Worm (Caenorhabditis elegans) whole organism, young adult: ENCODE measurements around the gene C16C8.27.

Experiments used
- B0336.3 ChIP-seq: fragments of 200-800 bp; sonication (Bioruptor generic); IDR thresholded peaks from 2 replicates; pipeline ENCODE4 v1.3.6; 2022; ENCODE audit warnings: missing genetic modification characterization, missing compliant biosample characterization
- C06A6.2 ChIP-seq: fragments of 200-800 bp; sonication (Bioruptor generic); conservative IDR thresholded peaks from 2 replicates; pipeline ENCODE4 v1.3.6; 2022; ENCODE audit warnings: missing genetic modification characterization, missing compliant biosample characterization
- F37B4.10 ChIP-seq: fragments of 200-800 bp; sonication (Bioruptor generic); IDR thresholded peaks from 2 replicates; pipeline ENCODE4 v1.3.6; 2022; ENCODE audit warnings: missing genetic modification characterization, missing compliant biosample characterization
- F49E8.2 ChIP-seq: sonication (generic microtip); optimal IDR thresholded peaks from 3 replicates; lab custom pipeline; 2017; ENCODE audit warnings: missing genetic modification characterization, mild to moderate bottlenecking, missing compliant biosample characterization, antibody characterized with exemption, moderate library complexity; ENCODE audit not compliant: insufficient read depth
- F52B5.7 ChIP-seq: sonication (generic microtip); optimal IDR thresholded peaks from 2 replicates; lab custom pipeline; 2016; ENCODE audit warnings: mild to moderate bottlenecking, missing genetic modification characterization, missing compliant biosample characterization
- F57A8.1 ChIP-seq: fragments of 200-800 bp; sonication (Bioruptor generic); optimal IDR thresholded peaks from 2 replicates; lab custom pipeline; 2018; ENCODE audit warnings: mild to moderate bottlenecking, missing genetic modification characterization, moderate library complexity, missing compliant biosample characterization
- K12H6.12 ChIP-seq: fragments of 200-800 bp; sonication (Bioruptor generic); optimal IDR thresholded peaks from 2 replicates; lab custom pipeline; 2018; ENCODE audit warnings: mild to moderate bottlenecking, missing genetic modification characterization, missing compliant biosample characterization
- Y95B8A.8 ChIP-seq: fragments of 200-800 bp; sonication (Bioruptor generic); IDR thresholded peaks from 2 replicates; pipeline ENCODE4 v1.3.6; 2022; ENCODE audit warnings: missing genetic modification reagents, missing genetic modification characterization, missing compliant biosample characterization
- akir-1 ChIP-seq: fragments of 200-800 bp; sonication (Bioruptor generic); optimal IDR thresholded peaks from 2 replicates; lab custom pipeline; 2018; ENCODE audit warnings: mild to moderate bottlenecking, missing genetic modification characterization, moderate library complexity, missing compliant biosample characterization
- ama-1 ChIP-seq, 3 experiments: fragments of 150-350 bp in 1 of 3; sonication (generic microtip) in 2 of 3; optimal IDR thresholded peaks; 2 replicates each; lab custom pipeline; 2014 to 2018; ENCODE audit warnings: missing biosample characterization in 2 of 3, missing genetic modification characterization in 2 of 3, missing genetic modification reagents in 2 of 3
- ceh-58 ChIP-seq: fragments of 200-800 bp; sonication (Bioruptor generic); IDR thresholded peaks from 2 replicates; pipeline ENCODE4 v1.3.6; 2022; ENCODE audit warnings: missing genetic modification characterization, missing compliant biosample characterization
- ceh-79 ChIP-seq: sonication (generic microtip); optimal IDR thresholded peaks from 2 replicates; lab custom pipeline; 2017; ENCODE audit warnings: mild to moderate bottlenecking, missing genetic modification characterization, missing compliant biosample characterization
- egl-44 ChIP-seq: fragments of 200-800 bp; sonication (Bioruptor generic); IDR thresholded peaks from 2 replicates; pipeline ENCODE4 v1.3.6; 2022; ENCODE audit warnings: missing genetic modification reagents, missing genetic modification characterization, missing compliant biosample characterization
- gei-17 ChIP-seq: fragments of 200-800 bp; sonication (Bioruptor generic); optimal IDR thresholded peaks from 2 replicates; lab custom pipeline; 2018; ENCODE audit warnings: mild to moderate bottlenecking, missing genetic modification characterization, missing compliant biosample characterization
- lag-1 ChIP-seq: fragments of 200-800 bp; sonication (Bioruptor generic); IDR thresholded peaks from 2 replicates; pipeline ENCODE4 v1.3.6; 2022; ENCODE audit warnings: missing genetic modification reagents, missing genetic modification characterization, missing compliant biosample characterization
- let-607 ChIP-seq, 2 experiments: fragments of 200-800 bp in 1 of 2; sonication (Bioruptor generic) in 1 of 2; sonication (generic microtip) in 1 of 2; optimal IDR thresholded peaks; 2 replicates each; lab custom pipeline; 2016 to 2018; ENCODE audit warnings: mild to moderate bottlenecking in 2 of 2, missing compliant biosample characterization in 2 of 2, missing genetic modification characterization in 2 of 2, moderate library complexity in 2 of 2, missing genotype in 1 of 2
- lin-40 ChIP-seq: sonication (generic microtip); optimal IDR thresholded peaks from 2 replicates; lab custom pipeline; 2016; ENCODE audit warnings: missing genetic modification characterization, mild to moderate bottlenecking, missing compliant biosample characterization, missing genotype, missing genetic modification reagents
- lsy-27 ChIP-seq: sonication (generic microtip); optimal IDR thresholded peaks from 2 replicates; lab custom pipeline; 2017; ENCODE audit warnings: missing genetic modification characterization, mild to moderate bottlenecking, missing compliant biosample characterization, antibody characterized with exemption, missing genotype, borderline replicate concordance; ENCODE audit not compliant: insufficient read depth
- mes-4 ChIP-seq: sonication (generic microtip); optimal IDR thresholded peaks from 2 replicates; lab custom pipeline; 2016; ENCODE audit warnings: missing genotype, missing genetic modification characterization, missing compliant biosample characterization
- nfya-2 ChIP-seq: fragments of 200-800 bp; sonication (Bioruptor generic); IDR thresholded peaks from 2 replicates; pipeline ENCODE4 v1.3.6; 2022; ENCODE audit warnings: missing genetic modification reagents, missing genetic modification characterization, missing compliant biosample characterization
- nfyb-1 ChIP-seq: fragments of 200-800 bp; sonication (Bioruptor generic); IDR thresholded peaks from 2 replicates; pipeline ENCODE4 v1.3.6; 2022; ENCODE audit warnings: missing genetic modification reagents, missing genetic modification characterization, missing compliant biosample characterization
- nhr-80 ChIP-seq: sonication (generic microtip); optimal IDR thresholded peaks from 2 replicates; lab custom pipeline; 2016; ENCODE audit warnings: missing genetic modification characterization, missing compliant biosample characterization
- nhr-90 ChIP-seq: sonication (generic microtip); optimal IDR thresholded peaks from 2 replicates; lab custom pipeline; 2016; ENCODE audit warnings: missing genotype, mild to moderate bottlenecking, missing genetic modification characterization, missing compliant biosample characterization
- rcor-1 ChIP-seq: fragments of 200-800 bp; sonication (Bioruptor generic); IDR thresholded peaks from 2 replicates; pipeline ENCODE4 v1.3.6; 2022; ENCODE audit warnings: missing genetic modification reagents, missing genetic modification characterization, missing compliant biosample characterization
- snpc-1.3 ChIP-seq: sonication (generic microtip); optimal IDR thresholded peaks from 2 replicates; lab custom pipeline; 2017; ENCODE audit warnings: missing genetic modification characterization, mild to moderate bottlenecking, missing compliant biosample characterization, antibody characterized with exemption, moderate library complexity, missing genotype, missing genetic modification reagents; ENCODE audit not compliant: insufficient read depth
- snpc-4 ChIP-seq, 5 experiments: fragments of 150-350 bp in 1 of 5; sonication (generic microtip) in 4 of 5; optimal IDR thresholded peaks; 2 replicates each; lab custom pipeline; 2014 to 2018; ENCODE audit warnings: missing genetic modification characterization in 5 of 5, missing biosample characterization in 3 of 5, antibody characterized with exemption in 2 of 5, mild to moderate bottlenecking in 2 of 5, missing compliant biosample characterization in 2 of 5, missing genotype in 2 of 5, moderate library complexity in 2 of 5, missing genetic modification reagents in 1 of 5
- tbx-9 ChIP-seq: sonication (generic microtip); optimal IDR thresholded peaks from 2 replicates; lab custom pipeline; 2016; ENCODE audit warnings: borderline replicate concordance, missing genetic modification characterization, inconsistent platforms, missing compliant biosample characterization
- zim-3 ChIP-seq: sonication (generic microtip); optimal IDR thresholded peaks from 2 replicates; lab custom pipeline; 2017; ENCODE audit warnings: mild to moderate bottlenecking, missing genetic modification characterization, moderate library complexity, missing compliant biosample characterization
- ztf-28 ChIP-seq: fragments of 200-800 bp; sonication (Bioruptor generic); IDR thresholded peaks from 2 replicates; pipeline ENCODE4 v1.3.6; 2022; ENCODE audit warnings: missing genetic modification reagents, missing genetic modification characterization, missing compliant biosample characterization

The C16C8.27 gene

ce11 chrII:3472316-3472715, 30.8 kb downstream of the C16C8.27 start, which contains the start of gene Y49F6B.12:
Gene Y49F6B.12, minus strand, starts transcription at chrII:3472416.
- no peak for TF ChIP-seq mes-4 (tag; lab: Kevin White, UChicago)
- no peak for TF ChIP-seq B0336.3 (GFP tag; lab: Robert Waterston, UW)
- TF ChIP-seq snpc-1.3 (tag; lab: Kevin White, UChicago): no peak
- TF ChIP-seq gei-17 (GFP tag; lab: Kevin White, UChicago): no peak
- TF ChIP-seq F37B4.10 (GFP tag; lab: Robert Waterston, UW): no peak
- TF ChIP-seq nfya-2 (GFP tag; lab: Robert Waterston, UW): no peak

DNA sequence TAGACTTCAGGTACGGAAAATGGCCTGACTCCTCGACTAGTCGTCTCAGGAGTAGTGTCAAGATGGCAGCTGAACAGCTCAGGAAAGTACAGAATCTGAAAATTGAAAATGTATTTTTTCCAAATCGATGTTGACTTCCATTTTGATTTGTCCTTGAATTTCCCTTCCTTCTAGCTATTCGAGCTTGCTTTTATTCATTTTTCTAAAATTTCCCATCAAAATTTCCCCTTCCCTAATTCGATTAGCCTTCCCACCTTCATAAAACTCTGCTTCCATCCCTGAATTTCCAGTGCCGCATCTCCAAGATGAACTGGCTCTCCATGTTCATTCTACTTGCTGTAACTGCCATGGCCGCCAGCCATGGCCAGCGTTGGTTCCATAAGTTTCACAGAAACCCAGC, 31.3 kb downstream of the C16C8.27 start, which contains the start of gene Y49F6B.6:
Y49F6B.6 (plus strand) TSS at position 301 of the 400 bp plus-strand sequence.
- TF ChIP-seq lag-1 (GFP tag; lab: Robert Waterston, UW): no peak

DNA sequence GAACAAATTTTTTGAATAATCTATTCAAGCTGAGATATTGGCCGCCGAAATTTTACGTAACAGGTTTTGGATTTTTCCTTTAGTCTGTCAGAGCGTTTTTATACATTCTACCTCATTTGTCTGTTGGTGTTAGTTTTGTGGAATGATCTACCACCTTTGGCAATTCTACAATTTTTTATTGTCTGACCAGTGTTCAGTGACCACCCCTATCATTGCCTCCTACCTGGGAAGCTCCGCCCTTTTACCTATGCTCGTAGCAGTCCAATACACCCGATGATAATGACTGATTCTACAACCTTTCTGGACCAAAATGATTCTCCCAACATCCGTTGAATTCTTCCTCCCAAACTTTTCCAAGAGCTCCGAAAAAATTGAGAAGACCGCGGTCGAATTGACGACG, 32.3 kb downstream of the C16C8.27 start, which contains the start of gene sdz-32:
sdz-32 (plus strand) TSS at position 301 of the 400 bp plus-strand sequence.
- TF ChIP-seq zim-3 (tag; lab: Kevin White, UChicago): no peak
- TF ChIP-seq rcor-1: no peak
- TF ChIP-seq lin-40 (tag; lab: Kevin White, UChicago): no peak
- TF ChIP-seq egl-44: no peak
- no peak for TF ChIP-seq let-607 (tag; optimal IDR thresholded peaks at IDR 0.05; lab: Kevin White, UChicago)
- no peak for TF ChIP-seq ama-1 (optimal IDR thresholded peaks at IDR 0.05; lab: Kevin White, UChicago)
- no peak for TF ChIP-seq ama-1 (GFP tag; optimal IDR thresholded peaks at IDR 0.05; lab: Kevin White, UChicago)
- TF ChIP-seq F49E8.2 (tag; lab: Kevin White, UChicago): no peak
- no peak for TF ChIP-seq ztf-28 (GFP tag; lab: Robert Waterston, UW)
- no peak for TF ChIP-seq ceh-58 (GFP tag; lab: Robert Waterston, UW)
- TF ChIP-seq F52B5.7 (tag; lab: Kevin White, UChicago): no peak
- no peak for TF ChIP-seq C06A6.2 (GFP tag; lab: Robert Waterston, UW)
- no peak for TF ChIP-seq Y95B8A.8
- no peak for TF ChIP-seq tbx-9 (tag; lab: Kevin White, UChicago)
- TF ChIP-seq nfyb-1 (GFP tag; lab: Robert Waterston, UW): no peak
- TF ChIP-seq lsy-27: no peak
- TF ChIP-seq K12H6.12: no peak
- no peak for TF ChIP-seq akir-1
- no peak for TF ChIP-seq nhr-90 (tag; lab: Kevin White, UChicago)

- TF ChIP-seq B0336.3 (GFP tag; lab: Robert Waterston, UW) (no peak), snpc-4 (GFP tag; optimal IDR thresholded peaks at IDR 0.05; lab: Kevin White, UChicago) (no peak), snpc-4 (tag; optimal IDR thresholded peaks at IDR 0.05; lab: Kevin White, UChicago) (no peak), F57A8.1 (GFP tag; lab: Kevin White, UChicago) (no peak), ceh-79 (tag; lab: Kevin White, UChicago) (no peak)
- TF ChIP-seq, all 124 proteins: peak for 0
These were observed 35.1 kb downstream of the C16C8.27 start for ce11 chrII:3476536-3476935.

DNA sequence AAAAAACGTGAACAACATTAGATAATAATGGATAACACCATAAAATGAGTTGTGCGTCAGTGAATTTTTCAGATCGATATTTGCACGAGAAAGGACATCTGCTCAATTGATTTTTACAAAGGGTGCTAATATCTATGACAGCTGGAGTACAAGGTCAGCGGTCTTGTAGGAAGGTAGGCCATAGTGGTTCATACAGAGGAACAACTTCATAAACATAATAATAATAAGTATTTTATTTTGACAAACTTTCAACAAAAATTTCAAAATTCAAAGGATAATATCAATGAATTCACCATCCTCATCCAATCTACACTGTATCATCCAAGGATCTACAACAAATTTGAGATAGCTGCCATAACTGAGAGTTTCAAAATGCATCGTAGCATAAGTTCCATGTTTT, 35.7 kb downstream of the C16C8.27 start, which contains the start of gene fbxb-104:
fbxb-104 (minus strand) TSS at position 101 of the 400 bp plus-strand sequence.
- TF ChIP-seq nhr-90 (tag; lab: Kevin White, UChicago) (no peak), nhr-80 (no peak)
- TF ChIP-seq, all 124 proteins: peak for 0
